Fruit fly (Drosophila melanogaster): ENCODE data around the gene Pdha.
A peak's percentile ranks its signal among the peaks of the same experiment; 100 is the strongest.

Gene Pdha

DNA sequence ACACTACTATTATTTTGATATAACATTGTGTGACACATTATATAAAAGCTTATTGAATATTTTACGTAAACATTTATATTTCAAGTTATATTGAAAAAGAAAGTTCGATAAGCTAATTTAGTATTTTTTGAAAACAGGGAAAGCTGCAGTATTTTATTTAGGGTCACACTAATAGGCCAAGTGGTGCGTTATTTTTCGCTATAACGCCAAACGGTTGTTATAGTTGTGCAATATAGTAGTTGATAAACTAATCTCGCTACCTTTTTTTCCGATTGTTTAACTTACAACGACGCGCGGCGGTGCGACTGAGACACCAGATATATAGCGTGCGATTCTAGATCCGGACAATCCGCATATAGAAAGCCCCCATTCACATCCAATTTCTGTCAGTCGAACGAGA, at the start of gene Pdha:
Gene Pdha (plus strand): TSS at position 167 of the 400 bp plus-strand sequence.
- TF ChIP-seq Nf-YB (GFP tag; optimal IDR thresholded peaks at IDR 0.05) (no peak), Pdp1 (GFP tag; optimal IDR thresholded peaks at IDR 0.05) (peak in 1 of 2 experiments; percentile 97), MESR4 (GFP tag; optimal IDR thresholded peaks at IDR 0.05) (peak; percentile 46), sug (tag; optimal IDR thresholded peaks at IDR 0.05) (peak; percentile 1), lola (GFP tag; optimal IDR thresholded peaks at IDR 0.05) (no peak), BEAF-32 (GFP tag; optimal IDR thresholded peaks at IDR 0.05) (peak; percentile 22), CG6689 (GFP tag; IDR thresholded peaks at IDR 0.05) (no peak), CG13287 (GFP tag; IDR thresholded peaks at IDR 0.05; ENCODE audit: partially characterized antibody) (peak; percentile 7; the same call in 1 of the 2 replicates), CG9932 (GFP tag; IDR thresholded peaks at IDR 0.05) (no peak), zfh1 (GFP tag; IDR thresholded peaks at IDR 0.05) (no peak), CG34422 (GFP tag; IDR thresholded peaks at IDR 0.05) (peak; percentile 8; the same call in 1 of the 3 replicates), slbo (GFP tag; IDR thresholded peaks at IDR 0.05) (peak; percentile 21; the same call in 1 of the 2 replicates), usp (GFP tag; optimal IDR thresholded peaks at IDR 0.05) (no peak), Hmr (GFP tag; optimal IDR thresholded peaks at IDR 0.05) (no peak), CG18619 (GFP tag; optimal IDR thresholded peaks at IDR 0.05) (no peak), grn (GFP tag; optimal IDR thresholded peaks at IDR 0.05) (no peak), CG30431 (GFP tag; optimal IDR thresholded peaks at IDR 0.05) (no peak), CG12659 (GFP tag; optimal IDR thresholded peaks at IDR 0.05) (peak; percentile 18), emc (GFP tag; optimal IDR thresholded peaks at IDR 0.05) (no peak), stwl (tag; optimal IDR thresholded peaks at IDR 0.05) (peak; percentile 46), dpn (GFP tag; optimal IDR thresholded peaks at IDR 0.05) (no peak), CG10366 (GFP tag; IDR thresholded peaks at IDR 0.05) (no peak), CG3838 (GFP tag; optimal IDR thresholded peaks at IDR 0.05) (no peak), fu2 (GFP tag; optimal IDR thresholded peaks at IDR 0.05) (no peak), CG6272 (GFP tag; IDR thresholded peaks at IDR 0.05) (no peak), CG31388 (GFP tag; optimal IDR thresholded peaks at IDR 0.05) (no peak), Med (GFP tag) (peak; percentile 26), CG4360 (GFP tag; IDR thresholded peaks at IDR 0.05) (no peak), pros (GFP tag; optimal IDR thresholded peaks at IDR 0.05) (no peak), exex (tag; optimal IDR thresholded peaks at IDR 0.05) (peak; percentile 13), CG15011 (GFP tag; optimal IDR thresholded peaks at IDR 0.05) (no peak), Ptx1 (GFP tag; IDR thresholded peaks at IDR 0.05) (no peak), pnt (GFP tag; optimal IDR thresholded peaks at IDR 0.05) (no peak), gfzf (GFP tag; optimal IDR thresholded peaks at IDR 0.05) (peak; percentile 76), CG15269 (tag; optimal IDR thresholded peaks at IDR 0.05) (no peak), Vsx1 (GFP tag; optimal IDR thresholded peaks at IDR 0.05) (peak; percentile 68), CG15479 (GFP tag; optimal IDR thresholded peaks at IDR 0.05) (peak; percentile 24), HmgZ (tag; optimal IDR thresholded peaks at IDR 0.05) (peak; percentile 18), Ssrp (tag; optimal IDR thresholded peaks at IDR 0.05) (no peak), Mes4 (GFP tag; optimal IDR thresholded peaks at IDR 0.05) (no peak), caup (GFP tag; optimal IDR thresholded peaks at IDR 0.05; ENCODE audit: severe bottlenecking) (no peak), CG3847 (GFP tag; IDR thresholded peaks at IDR 0.05) (no peak), Dp (GFP tag; optimal IDR thresholded peaks at IDR 0.05) (peak; percentile 3), YL-1 (GFP tag; optimal IDR thresholded peaks at IDR 0.05) (no peak), tap (tag; optimal IDR thresholded peaks at IDR 0.05) (no peak), CG17361 (GFP tag; IDR thresholded peaks at IDR 0.05) (0 out of 3 replicates have a peak, but pooled peaks have one; percentile 9), CG15601 (tag; optimal IDR thresholded peaks at IDR 0.05) (no peak), hb (GFP tag; IDR thresholded peaks at IDR 0.05; ENCODE audit: partially characterized antibody) (no peak), pzg (GFP tag; optimal IDR thresholded peaks at IDR 0.05) (peak; percentile 47), CG12155 (GFP tag; optimal IDR thresholded peaks at IDR 0.05) (no peak)
